Worm (Caenorhabditis elegans) whole organism, L1 larva: ENCODE data around the gene F01F1.14.

Experiments used
- C34B4.2 ChIP-seq: sonication (generic microtip); optimal IDR thresholded peaks from 2 replicates; lab custom pipeline; 2017; ENCODE audit warnings: mild to moderate bottlenecking, missing genetic modification characterization, missing compliant biosample characterization
- aly-2 ChIP-seq: fragments of 150-350 bp; optimal IDR thresholded peaks from 2 replicates; lab custom pipeline; 2014; ENCODE audit warnings: missing biosample characterization, missing genetic modification characterization
- blmp-1 ChIP-seq: fragments of 150-350 bp; optimal IDR thresholded peaks from 2 replicates; lab custom pipeline; 2014; ENCODE audit warnings: missing biosample characterization, missing genetic modification characterization
- dpl-1 ChIP-seq, 3 experiments: fragments of 150-350 bp in 2 of 3; sonication (generic microtip) in 1 of 3; optimal IDR thresholded peaks; 2 replicates each; lab custom pipeline; 2014 to 2017; ENCODE audit warnings: missing biosample characterization in 3 of 3, missing genetic modification characterization in 3 of 3, missing genetic modification reagents in 3 of 3
- egl-27 ChIP-seq, 2 experiments: fragments of 150-350 bp in 1 of 2; sonication (generic microtip); optimal IDR thresholded peaks; 3 replicates each; lab custom pipeline; 2017 to 2018; ENCODE audit warnings: missing biosample characterization in 2 of 2, missing genetic modification characterization in 2 of 2, missing genetic modification reagents in 2 of 2
- fos-1 ChIP-seq: fragments of 150-350 bp; optimal IDR thresholded peaks from 2 replicates; lab custom pipeline; 2014; ENCODE audit warnings: missing biosample characterization, missing genetic modification characterization
- grh-1 ChIP-seq: fragments of 200-800 bp; sonication (Bioruptor generic); IDR thresholded peaks from 2 replicates; pipeline ENCODE4 v1.3.6; 2022; ENCODE audit warnings: missing genetic modification reagents, missing genetic modification characterization, missing compliant biosample characterization
- mab-9 ChIP-seq: fragments of 200-800 bp; sonication (Bioruptor generic); IDR thresholded peaks from 2 replicates; pipeline ENCODE4 v1.3.6; 2022; ENCODE audit warnings: missing genetic modification reagents, missing genetic modification characterization, missing compliant biosample characterization
- nhr-19 ChIP-seq: fragments of 200-800 bp; sonication (Bioruptor generic); conservative IDR thresholded peaks from 2 replicates; pipeline ENCODE4 v1.3.6; 2022; ENCODE audit warnings: missing genetic modification characterization, missing compliant biosample characterization
- pqm-1 ChIP-seq: sonication (generic microtip); optimal IDR thresholded peaks from 3 replicates; lab custom pipeline; 2017; ENCODE audit warnings: missing biosample characterization, missing genetic modification characterization
- sptf-1 ChIP-seq: fragments of 150-350 bp; optimal IDR thresholded peaks from 2 replicates; lab custom pipeline; 2014; ENCODE audit warnings: missing biosample characterization, missing genetic modification characterization

DNA sequence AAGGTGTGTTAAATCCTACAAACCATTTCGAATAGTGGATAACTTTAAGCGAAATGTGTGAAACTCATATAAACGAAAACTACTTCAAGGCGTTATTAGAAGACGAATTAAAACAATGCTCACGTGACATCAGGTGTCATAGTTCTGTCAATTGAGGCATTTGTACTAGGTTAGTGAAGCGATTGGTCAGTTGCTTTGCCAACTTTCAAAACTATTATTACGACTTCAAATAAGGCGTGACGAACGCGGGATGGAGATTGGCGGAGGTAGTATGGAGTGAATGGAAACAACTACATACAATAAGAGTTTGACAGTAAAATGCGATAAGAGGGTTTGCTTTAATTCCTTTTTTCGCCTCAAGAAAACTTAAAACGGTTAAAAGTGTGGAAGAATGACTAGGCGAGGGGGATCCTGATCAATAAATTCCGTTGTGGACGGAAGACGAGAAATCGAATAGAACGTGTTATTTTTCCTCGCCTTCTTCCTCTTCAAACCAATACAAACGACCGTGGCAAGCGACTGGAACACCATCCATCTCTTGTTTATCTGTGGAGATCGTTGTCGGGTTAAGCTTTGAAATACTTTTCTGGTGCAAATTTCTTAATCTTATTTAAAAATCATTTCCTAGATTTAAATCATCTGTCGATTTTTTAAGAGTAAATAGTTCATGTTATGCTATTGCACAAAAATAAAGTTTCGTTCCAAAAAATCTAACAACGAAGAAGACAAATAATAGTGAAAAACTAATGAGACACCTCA lies 41.7 kb downstream of the F01F1.14 start:
- TF ChIP-seq pqm-1 (tag; lab: Kevin White, UChicago) (no peak), mab-9 (GFP tag; lab: Robert Waterston, UW) (no peak), sptf-1 (no peak), fos-1 (no peak), blmp-1 (no peak), nhr-19 (GFP tag; lab: Robert Waterston, UW) (no peak), egl-27 (tag; optimal IDR thresholded peaks at IDR 0.05; lab: Kevin White, UChicago) (no peak), dpl-1 (GFP tag; optimal IDR thresholded peaks at IDR 0.05; lab: Kevin White, UChicago) (no peak), aly-2 (tag; lab: Kevin White, UChicago) (no peak), C34B4.2 (tag; lab: Kevin White, UChicago) (no peak), grh-1 (no peak)
